Worm (Caenorhabditis elegans): Measurements from ENCODE around the gene Y108G3AL.2.

- TF ChIP-seq unc-39 (tag; optimal IDR thresholded peaks at IDR 0.05) (no peak), ceh-9 (tag; optimal IDR thresholded peaks at IDR 0.05) (no peak), nhr-237 (tag; optimal IDR thresholded peaks at IDR 0.05) (no peak), mdl-1 (tag; optimal IDR thresholded peaks at IDR 0.05) (no peak), nhr-28 (tag; optimal IDR thresholded peaks at IDR 0.05) (no peak), tbx-2 (tag; optimal IDR thresholded peaks at IDR 0.05) (no peak), snpc-4 (tag; optimal IDR thresholded peaks at IDR 0.05) (no peak), jun-1 (tag; optimal IDR thresholded peaks at IDR 0.05) (no peak), fos-1 (tag; optimal IDR thresholded peaks at IDR 0.05) (no peak), elt-2 (tag; optimal IDR thresholded peaks at IDR 0.05) (no peak), ztf-4 (tag; optimal IDR thresholded peaks at IDR 0.05) (no peak), elt-3 (tag; optimal IDR thresholded peaks at IDR 0.05) (no peak)
Observed at ce11 chrV:137667-138066, 29.1 kb upstream of the Y108G3AL.2 start.
